Worm (Caenorhabditis elegans) whole organism, mixed stage, embryonic: ENCODE data around the gene abu-5.

ENCODE experiments used
- blmp-1 ChIP-seq: fragments of 150-350 bp; optimal IDR thresholded peaks from 2 replicates; lab custom pipeline; 2014; ENCODE audit warnings: missing biosample characterization, missing genetic modification characterization
- ceh-43 ChIP-seq: fragments of 200-800 bp; sonication (Bioruptor generic); optimal IDR thresholded peaks from 2 replicates; lab custom pipeline; 2018; ENCODE audit warnings: mild to moderate bottlenecking, missing genetic modification characterization, moderate library complexity, missing compliant biosample characterization
- ceh-83 ChIP-seq: fragments of 200-800 bp; sonication (Bioruptor generic); optimal IDR thresholded peaks from 2 replicates; lab custom pipeline; 2018; ENCODE audit warnings: mild to moderate bottlenecking, missing genetic modification characterization, missing compliant biosample characterization
- elt-3 ChIP-seq: fragments of 150-350 bp; optimal IDR thresholded peaks from 2 replicates; lab custom pipeline; 2014; ENCODE audit warnings: missing biosample characterization, missing genetic modification characterization
- ham-2 ChIP-seq: fragments of 200-800 bp; sonication (Bioruptor generic); optimal IDR thresholded peaks from 2 replicates; lab custom pipeline; 2018; ENCODE audit warnings: mild to moderate bottlenecking, missing genetic modification characterization, missing compliant biosample characterization
- hlh-1 ChIP-seq: fragments of 150-350 bp; optimal IDR thresholded peaks from 2 replicates; lab custom pipeline; 2014; ENCODE audit warnings: missing biosample characterization, missing genetic modification reagents, missing genetic modification characterization
- lin-32 ChIP-seq: fragments of 200-800 bp; sonication (Bioruptor generic); optimal IDR thresholded peaks from 2 replicates; lab custom pipeline; 2018; ENCODE audit warnings: mild to moderate bottlenecking, missing genetic modification characterization, missing compliant biosample characterization
- lsy-2 ChIP-seq: fragments of 150-350 bp; optimal IDR thresholded peaks from 2 replicates; lab custom pipeline; 2014; ENCODE audit warnings: missing biosample characterization, missing genetic modification characterization
- mab-5 ChIP-seq: fragments of 150-350 bp; optimal IDR thresholded peaks from 2 replicates; lab custom pipeline; 2014; ENCODE audit warnings: missing biosample characterization, missing genetic modification characterization
- mep-1 ChIP-seq: fragments of 150-350 bp; optimal IDR thresholded peaks from 2 replicates; lab custom pipeline; 2017; ENCODE audit warnings: missing biosample characterization, missing genetic modification reagents, missing genetic modification characterization, inconsistent platforms
- mls-2 ChIP-seq: sonication (generic microtip); optimal IDR thresholded peaks from 2 replicates; lab custom pipeline; 2016; ENCODE audit warnings: mild to moderate bottlenecking, missing genetic modification characterization, moderate library complexity, missing compliant biosample characterization
- nhr-12 ChIP-seq: fragments of 150-350 bp; optimal IDR thresholded peaks from 2 replicates; lab custom pipeline; 2014; ENCODE audit warnings: missing biosample characterization, missing genetic modification characterization
- nhr-237 ChIP-seq: fragments of 150-350 bp; optimal IDR thresholded peaks from 2 replicates; lab custom pipeline; 2014; ENCODE audit warnings: missing biosample characterization, missing genetic modification characterization
- nhr-76 ChIP-seq: sonication (generic microtip); optimal IDR thresholded peaks from 2 replicates; lab custom pipeline; 2017; ENCODE audit warnings: missing biosample characterization, missing genetic modification characterization
- sem-2 ChIP-seq: fragments of 200-800 bp; sonication (Bioruptor generic); optimal IDR thresholded peaks from 2 replicates; lab custom pipeline; 2018; ENCODE audit warnings: mild to moderate bottlenecking, missing genetic modification characterization, missing compliant biosample characterization

abu-5 gene

ce11 chrIV:15640852-15641251 lies 50.4 kb downstream of the abu-5 start, which contains the start of gene Y105C5A.13:
Gene Y105C5A.13 (plus strand): TSS chrIV:15641231.
- TF ChIP-seq nhr-76 (tag; lab: Kevin White, UChicago), result no peak
- TF ChIP-seq elt-3 (tag; lab: Kevin White, UChicago), result no peak
- TF ChIP-seq hlh-1 (tag; lab: Kevin White, UChicago), result no peak
- no peak for TF ChIP-seq nhr-12 (tag; lab: Kevin White, UChicago)
- TF ChIP-seq blmp-1 (tag; lab: Kevin White, UChicago), result no peak
- TF ChIP-seq sem-2, result no peak
- TF ChIP-seq lin-32, result no peak
- no peak for TF ChIP-seq mab-5
- TF ChIP-seq mls-2, result no peak
- no peak for TF ChIP-seq mep-1 (tag; lab: Kevin White, UChicago)
- no peak for TF ChIP-seq lsy-2 (tag; lab: Kevin White, UChicago)
- no peak for TF ChIP-seq nhr-237 (tag; lab: Kevin White, UChicago)
- TF ChIP-seq ham-2 (GFP tag; lab: Kevin White, UChicago), result no peak
- TF ChIP-seq ceh-43 (GFP tag; lab: Kevin White, UChicago), result no peak
- TF ChIP-seq ceh-83 (GFP tag; lab: Kevin White, UChicago), result no peak
